Worm (Caenorhabditis elegans) whole organism, L4 larva: ENCODE measurements around the gene srt-43.
A peak's percentile ranks its signal among the peaks of the same experiment; 100 is the strongest.

Experiments
- D1046.2 ChIP-seq: fragments of 200-800 bp; sonication (Bioruptor generic); IDR thresholded peaks from 2 replicates; pipeline ENCODE4 v1.3.6; 2022; ENCODE audit warnings: missing genetic modification characterization, missing compliant biosample characterization
- F37D6.2 ChIP-seq: sonication (generic microtip); optimal IDR thresholded peaks from 2 replicates; lab custom pipeline; 2016; ENCODE audit warnings: mild to moderate bottlenecking, missing genetic modification characterization, missing compliant biosample characterization
- F49E8.2 ChIP-seq: sonication (generic microtip); optimal IDR thresholded peaks from 2 replicates; lab custom pipeline; 2016; ENCODE audit warnings: missing compliant biosample characterization, mild to moderate bottlenecking, missing genetic modification characterization, borderline replicate concordance
- R02D3.7 ChIP-seq: fragments of 150-350 bp; sonication (generic microtip); optimal IDR thresholded peaks from 3 replicates; lab custom pipeline; 2014; ENCODE audit warnings: missing biosample characterization, missing genetic modification characterization
- T20F7.1 ChIP-seq: fragments of 200-800 bp; sonication (Bioruptor generic); optimal IDR thresholded peaks from 2 replicates; lab custom pipeline; 2018; ENCODE audit warnings: mild to moderate bottlenecking, missing genetic modification characterization, missing compliant biosample characterization
- T26A8.4 ChIP-seq: fragments of 200-800 bp; sonication (Bioruptor generic); IDR thresholded peaks from 2 replicates; pipeline ENCODE4 v1.3.6; 2022; ENCODE audit warnings: missing genetic modification characterization, missing compliant biosample characterization
- Y48G9A.11 ChIP-seq: fragments of 200-800 bp; sonication (Bioruptor generic); IDR thresholded peaks from 2 replicates; pipeline ENCODE4 v1.3.6; 2022; ENCODE audit warnings: missing genetic modification reagents, missing genetic modification characterization, missing compliant biosample characterization
- ZK337.2 ChIP-seq: fragments of 200-800 bp; sonication (Bioruptor generic); IDR thresholded peaks from 2 replicates; pipeline ENCODE4 v1.3.6; 2022; ENCODE audit warnings: missing genetic modification reagents, missing genetic modification characterization, missing compliant biosample characterization
- ZK546.5 ChIP-seq, 2 experiments: sonication (generic microtip); optimal IDR thresholded peaks; 2 replicates each; lab custom pipeline; 2017; ENCODE audit warnings: missing biosample characterization in 2 of 2, missing genetic modification characterization in 2 of 2
- aha-1 ChIP-seq: fragments of 150-350 bp; peaks from one replicate; lab custom pipeline; 2014; ENCODE audit warnings: missing biosample characterization, missing genetic modification characterization
- ama-1 ChIP-seq: fragments of 150-350 bp; optimal IDR thresholded peaks from 2 replicates; lab custom pipeline; 2014; ENCODE audit warnings: inconsistent platforms, mixed read lengths
- daf-12 ChIP-seq: fragments of 150-350 bp; optimal IDR thresholded peaks from 2 replicates; lab custom pipeline; 2014; ENCODE audit warnings: missing biosample characterization, missing genetic modification reagents, missing genetic modification characterization
- daf-16 ChIP-seq, 3 experiments: sonication (generic microtip); optimal IDR thresholded peaks; 2 replicates each; lab custom pipeline; 2016 to 2017; ENCODE audit warnings: missing genetic modification characterization in 3 of 3, missing genetic modification reagents in 3 of 3, mild to moderate bottlenecking in 2 of 3, missing compliant biosample characterization in 2 of 3, missing biosample characterization in 1 of 3, moderate library complexity in 1 of 3
- daf-8 ChIP-seq: fragments of 200-800 bp; sonication (Bioruptor generic); IDR thresholded peaks from 2 replicates; pipeline ENCODE4 v1.3.6; 2022; ENCODE audit warnings: missing genetic modification characterization, missing compliant biosample characterization
- dmd-6 ChIP-seq: fragments of 200-800 bp; sonication (Bioruptor generic); IDR thresholded peaks from 2 replicates; pipeline ENCODE4 v1.3.6; 2022; ENCODE audit warnings: missing genetic modification reagents, missing genetic modification characterization, missing compliant biosample characterization
- dpl-1 ChIP-seq: fragments of 150-350 bp; optimal IDR thresholded peaks from 2 replicates; lab custom pipeline; 2014; ENCODE audit warnings: missing biosample characterization, missing genetic modification reagents, missing genetic modification characterization
- dve-1 ChIP-seq: sonication (generic microtip); optimal IDR thresholded peaks from 2 replicates; lab custom pipeline; 2017; ENCODE audit warnings: antibody characterized with exemption, mild to moderate bottlenecking, missing genetic modification characterization, missing compliant biosample characterization; ENCODE audit not compliant: insufficient read depth
- fkh-10 ChIP-seq: fragments of 150-350 bp; optimal IDR thresholded peaks from 2 replicates; lab custom pipeline; 2014; ENCODE audit warnings: missing biosample characterization, missing genetic modification reagents, missing genetic modification characterization
- hlh-30 ChIP-seq: sonication (generic microtip); optimal IDR thresholded peaks from 2 replicates; lab custom pipeline; 2017; ENCODE audit warnings: antibody characterized with exemption, mild to moderate bottlenecking, missing genetic modification characterization, missing compliant biosample characterization; ENCODE audit not compliant: insufficient read depth
- lin-13 ChIP-seq: fragments of 150-350 bp; optimal IDR thresholded peaks from 2 replicates; lab custom pipeline; 2014; ENCODE audit warnings: missing biosample characterization, missing genetic modification reagents, missing genetic modification characterization
- lin-15B ChIP-seq: fragments of 150-350 bp; sonication (generic microtip); optimal IDR thresholded peaks from 3 replicates; lab custom pipeline; 2014; ENCODE audit warnings: missing biosample characterization, missing genetic modification characterization
- lin-38 ChIP-seq: fragments of 200-800 bp; sonication (Bioruptor generic); IDR thresholded peaks from 2 replicates; pipeline ENCODE4 v1.3.6; 2022; ENCODE audit warnings: missing genetic modification reagents, missing genetic modification characterization, missing compliant biosample characterization
- lir-3 ChIP-seq: sonication (generic microtip); optimal IDR thresholded peaks from 2 replicates; lab custom pipeline; 2016; ENCODE audit warnings: mild to moderate bottlenecking, missing genetic modification characterization, missing compliant biosample characterization
- lsy-2 ChIP-seq, 2 experiments: fragments of 150-350 bp in 1 of 2; sonication (generic microtip) in 1 of 2; optimal IDR thresholded peaks; 2 replicates each; lab custom pipeline; 2014 to 2017; ENCODE audit warnings: missing biosample characterization in 2 of 2, missing genetic modification characterization in 2 of 2
- madf-9 ChIP-seq: fragments of 200-800 bp; sonication (Bioruptor generic); conservative IDR thresholded peaks from 2 replicates; pipeline ENCODE4 v1.3.6; 2022; ENCODE audit warnings: missing genetic modification reagents, missing genetic modification characterization, missing compliant biosample characterization
- mdl-1 ChIP-seq, 2 experiments: fragments of 150-350 bp in 1 of 2; sonication (generic microtip) in 1 of 2; optimal IDR thresholded peaks; 2 replicates each; lab custom pipeline; 2014 to 2017; ENCODE audit warnings: missing biosample characterization in 2 of 2, missing genetic modification characterization in 2 of 2
- mep-1 ChIP-seq: fragments of 150-350 bp; sonication (generic microtip); optimal IDR thresholded peaks from 3 replicates; lab custom pipeline; 2014; ENCODE audit warnings: missing biosample characterization, missing genetic modification characterization
- mxl-2 ChIP-seq: fragments of 200-800 bp; sonication (Bioruptor generic); conservative IDR thresholded peaks from 2 replicates; pipeline ENCODE4 v1.3.6; 2022; ENCODE audit warnings: missing genetic modification reagents, missing genetic modification characterization, missing compliant biosample characterization
- nhr-102 ChIP-seq: sonication (generic microtip); optimal IDR thresholded peaks from 2 replicates; lab custom pipeline; 2016; ENCODE audit warnings: mild to moderate bottlenecking, missing genetic modification characterization, moderate library complexity, missing compliant biosample characterization
- nhr-11 ChIP-seq: fragments of 150-350 bp; optimal IDR thresholded peaks from 2 replicates; lab custom pipeline; 2014; ENCODE audit warnings: missing biosample characterization, missing genetic modification characterization
- nhr-25 ChIP-seq: sonication (generic microtip); optimal IDR thresholded peaks from 2 replicates; lab custom pipeline; 2017; ENCODE audit warnings: missing genetic modification characterization, mild to moderate bottlenecking, missing compliant biosample characterization, antibody characterized with exemption, moderate library complexity, borderline replicate concordance; ENCODE audit not compliant: insufficient read depth
- nhr-28 ChIP-seq: fragments of 150-350 bp; optimal IDR thresholded peaks from 2 replicates; lab custom pipeline; 2014; ENCODE audit warnings: missing biosample characterization, missing genetic modification characterization
- nhr-42 ChIP-seq: fragments of 200-800 bp; sonication (Bioruptor generic); IDR thresholded peaks from 2 replicates; pipeline ENCODE4 v1.3.6; 2022; ENCODE audit warnings: missing genetic modification characterization, missing compliant biosample characterization
- nhr-6 ChIP-seq: fragments of 150-350 bp; optimal IDR thresholded peaks from 2 replicates; lab custom pipeline; 2014; ENCODE audit warnings: missing biosample characterization, missing genetic modification characterization
- nhr-77 ChIP-seq: fragments of 150-350 bp; optimal IDR thresholded peaks from 2 replicates; lab custom pipeline; 2014; ENCODE audit warnings: missing biosample characterization, missing genetic modification characterization
- pqm-1 ChIP-seq: sonication (generic microtip); optimal IDR thresholded peaks from 2 replicates; lab custom pipeline; 2017; ENCODE audit warnings: missing biosample characterization, missing genetic modification characterization
- rbr-2 ChIP-seq: sonication (generic microtip); optimal IDR thresholded peaks from 2 replicates; lab custom pipeline; 2016; ENCODE audit warnings: missing genotype, missing genetic modification characterization, missing compliant biosample characterization
- skn-1 ChIP-seq: fragments of 150-350 bp; optimal IDR thresholded peaks from 2 replicates; lab custom pipeline; 2014; ENCODE audit warnings: missing biosample characterization, missing genetic modification characterization
- snpc-1.2 ChIP-seq: fragments of 200-800 bp; sonication (Bioruptor generic); IDR thresholded peaks from 2 replicates; pipeline ENCODE4 v1.3.6; 2022; ENCODE audit warnings: missing genetic modification reagents, missing genetic modification characterization, missing compliant biosample characterization
- unc-62 ChIP-seq, 3 experiments: fragments of 150-350 bp in 1 of 3; sonication (generic microtip); optimal IDR thresholded peaks in 2 of 3; peaks in 1 of 3; 1 replicate in 1 of 3; 2 replicates in 2 of 3; lab custom pipeline; 2014 to 2017; ENCODE audit warnings: missing biosample characterization in 3 of 3, missing genetic modification characterization in 3 of 3, missing genetic modification reagents in 3 of 3, missing genotype in 1 of 3
- vab-7 ChIP-seq: fragments of 200-800 bp; sonication (Bioruptor generic); IDR thresholded peaks from 2 replicates; pipeline ENCODE4 v1.3.6; 2022; ENCODE audit warnings: missing genetic modification reagents, missing genetic modification characterization, missing compliant biosample characterization

srt-43 gene

ce11 chrV:12728062-12728665, 40.9 kb upstream of the srt-43 start, which contains the start of the genes rpl-28 and mrpl-49:
rpl-28 (minus strand) TSS chrV:12728112.
mrpl-49 (plus strand) TSS chrV:12728631.
- peak; percentile 99 for TF ChIP-seq T20F7.1 (GFP tag; lab: Kevin White, UChicago)
- peak in 1 of 2 experiments; percentile 71 for TF ChIP-seq unc-62 (GFP tag; optimal IDR thresholded peaks at IDR 0.05 in 1 of 2; lab: Kevin White, UChicago)
- no peak for TF ChIP-seq unc-62 (tag; optimal IDR thresholded peaks at IDR 0.05; lab: Kevin White, UChicago)
- TF ChIP-seq lin-13 = peak; percentile 29
- TF ChIP-seq nhr-6 = peak; percentile 98
- TF ChIP-seq nhr-77 (tag; lab: Kevin White, UChicago) = peak; percentile 96
- TF ChIP-seq mxl-2 (GFP tag; lab: Robert Waterston, UW) = no peak
- TF ChIP-seq dpl-1 (GFP tag; lab: Kevin White, UChicago) = peak; percentile 85
- TF ChIP-seq F37D6.2 (tag; lab: Kevin White, UChicago) = peak; percentile 22
- TF ChIP-seq hlh-30 (tag; lab: Kevin White, UChicago) = peak; percentile 76
- 0 out of 2 replicates have a peak, but pooled peaks have one; percentile 43 for TF ChIP-seq T26A8.4 (GFP tag; lab: Robert Waterston, UW)
- TF ChIP-seq madf-9 (GFP tag; lab: Robert Waterston, UW) = 0 out of 2 replicates have a peak, but pooled peaks have one; percentile 26
- no peak for TF ChIP-seq ZK546.5 (tag; optimal IDR thresholded peaks at IDR 0.05; lab: Kevin White, UChicago)
- no peak for TF ChIP-seq snpc-1.2
- TF ChIP-seq mep-1 (tag; lab: Kevin White, UChicago) = peak; percentile 86
- TF ChIP-seq nhr-11 (tag; lab: Kevin White, UChicago) = peak; percentile 88
- no peak for TF ChIP-seq F49E8.2
- peak; percentile 57 for TF ChIP-seq fkh-10
- peak; percentile 73 for TF ChIP-seq rbr-2
- peak; percentile 35 for TF ChIP-seq nhr-25
- peak; percentile 17 for TF ChIP-seq ama-1
- peak; percentile 67 for TF ChIP-seq dmd-6 (GFP tag; lab: Robert Waterston, UW)
- peak; percentile 46 for TF ChIP-seq aha-1 (tag; lab: Kevin White, UChicago)
- peak; percentile 80 for TF ChIP-seq nhr-28 (tag; lab: Kevin White, UChicago)
- peak; percentile 97 for TF ChIP-seq lin-38 (GFP tag; lab: Robert Waterston, UW)
- TF ChIP-seq nhr-102 = peak; percentile 54
- no peak for TF ChIP-seq skn-1 (tag; lab: Kevin White, UChicago)
- 0 out of 2 replicates have a peak, but pooled peaks have one; percentile 57 for TF ChIP-seq nhr-42 (GFP tag; lab: Robert Waterston, UW)
- 0 out of 2 replicates have a peak, but pooled peaks have one; percentile 6 for TF ChIP-seq vab-7
- TF ChIP-seq D1046.2 (GFP tag; lab: Robert Waterston, UW) = no peak
- peak; percentile 38 to 94 for TF ChIP-seq lsy-2 (tag; optimal IDR thresholded peaks at IDR 0.05; lab: Kevin White, UChicago)
- TF ChIP-seq Y48G9A.11 (GFP tag; lab: Robert Waterston, UW) = peak; percentile 99
- peak; percentile 79 for TF ChIP-seq R02D3.7
- peak; percentile 42 for TF ChIP-seq pqm-1 (tag; lab: Kevin White, UChicago)
- peak; percentile 86 for TF ChIP-seq lin-15B (tag; lab: Kevin White, UChicago)
- TF ChIP-seq ZK337.2 (GFP tag; lab: Robert Waterston, UW) = 0 out of 2 replicates have a peak, but pooled peaks have one; percentile 6
- TF ChIP-seq mdl-1 (tag; optimal IDR thresholded peaks at IDR 0.05; lab: Kevin White, UChicago) = peak in 1 of 2 experiments; percentile 20
- TF ChIP-seq daf-12 (tag; lab: Kevin White, UChicago) = no peak
- TF ChIP-seq dve-1 (tag; lab: Kevin White, UChicago) = peak; percentile 90
- no peak for TF ChIP-seq lir-3
- no peak for TF ChIP-seq daf-16 (GFP tag; optimal IDR thresholded peaks at IDR 0.05; lab: Kevin White, UChicago)
- TF ChIP-seq daf-16 (tag; optimal IDR thresholded peaks at IDR 0.05; lab: Kevin White, UChicago) = peak; percentile 57
- TF ChIP-seq daf-8 (GFP tag; lab: Robert Waterston, UW) = no peak
